Worm (Caenorhabditis elegans): ENCODE measurements around the gene F49F1.11.

- TF ChIP-seq W03F9.2 (tag; optimal IDR thresholded peaks at IDR 0.05) (no peak), him-1 (tag; optimal IDR thresholded peaks at IDR 0.05) (no peak), dao-5 (tag; optimal IDR thresholded peaks at IDR 0.05) (no peak)
Observed at ce11 chrIV:4123083-4123482, 18.1 kb downstream of the F49F1.11 start, which contains the start of gene mul-1.

All from whole organism, L4/young adult.